Worm (Caenorhabditis elegans): ENCODE results near the gene srh-281.

srh-281 gene

DNA sequence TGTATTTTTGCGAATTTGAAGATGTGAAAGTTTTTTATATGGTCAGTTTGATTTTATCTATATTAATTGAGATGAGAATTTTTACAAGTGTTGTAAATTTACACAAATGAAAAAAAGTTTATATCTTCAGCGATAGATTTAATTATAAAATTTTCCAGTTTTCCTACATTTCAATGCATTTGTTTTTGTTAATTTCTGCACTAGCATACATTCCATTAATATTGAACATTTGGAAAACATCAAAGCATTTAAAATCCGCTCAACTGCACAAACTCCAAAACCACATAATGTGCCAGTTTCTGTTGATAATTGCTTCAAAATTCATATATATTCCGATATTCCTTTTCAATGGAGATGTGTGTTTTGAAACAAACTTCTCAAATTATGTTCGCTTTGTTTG is 7.7 kb upstream of the srh-281 start, which contains the start of gene srh-277:
TSS of gene srh-277 (plus strand) at position 301 of the 400 bp plus-strand sequence.
- TF ChIP-seq lin-13 (GFP tag; optimal IDR thresholded peaks at IDR 0.05) (no peak), lir-3 (tag; optimal IDR thresholded peaks at IDR 0.05; ENCODE audit: poor library complexity) (no peak), unc-130 (tag; optimal IDR thresholded peaks at IDR 0.05) (no peak), mdl-1 (tag; optimal IDR thresholded peaks at IDR 0.05) (no peak), rnt-1 (tag; optimal IDR thresholded peaks at IDR 0.05) (no peak), isw-1 (GFP tag; IDR thresholded peaks at IDR 0.05) (no peak), sptf-1 (tag; optimal IDR thresholded peaks at IDR 0.05) (no peak), zag-1 (tag; optimal IDR thresholded peaks at IDR 0.05) (no peak), mab-9 (GFP tag; IDR thresholded peaks at IDR 0.05) (no peak), pax-3 (tag; optimal IDR thresholded peaks at IDR 0.05) (no peak), Y116A8C.19 (tag; optimal IDR thresholded peaks at IDR 0.05; ENCODE audit: borderline replicate concordance) (no peak), mep-1 (tag; optimal IDR thresholded peaks at IDR 0.05) (no peak), dpl-1 (GFP tag; optimal IDR thresholded peaks at IDR 0.05) (no peak), sox-4 (tag; optimal IDR thresholded peaks at IDR 0.05) (no peak), nhr-76 (tag; optimal IDR thresholded peaks at IDR 0.05) (no peak), snpc-4 (tag; optimal IDR thresholded peaks at IDR 0.05) (no peak)

DNA sequence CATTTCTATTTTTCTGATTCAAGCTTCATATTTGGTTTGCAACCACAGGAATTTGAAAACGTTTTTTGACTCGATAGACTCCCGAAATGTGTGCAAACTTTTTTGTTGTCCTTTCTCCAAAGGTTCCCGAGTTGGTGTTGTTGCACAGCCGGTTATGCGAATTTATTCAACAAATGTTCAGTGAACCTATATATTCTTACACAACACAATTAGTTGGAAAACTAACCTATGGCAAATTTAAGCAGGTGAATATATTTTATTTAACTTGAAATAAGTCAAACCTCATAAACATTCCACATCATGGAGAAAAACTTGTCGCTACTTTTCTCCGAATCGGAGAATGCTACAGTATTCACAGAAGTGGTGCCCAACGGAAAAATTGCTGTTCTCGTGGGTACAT is 7.2 kb upstream of the srh-281 start, which contains the start of gene srz-14:
TSS of gene srz-14 (plus strand) at position 301 of the 400 bp plus-strand sequence.
- TF ChIP-seq nhr-237 (tag; optimal IDR thresholded peaks at IDR 0.05): no peak
- TF ChIP-seq unc-130 (tag; optimal IDR thresholded peaks at IDR 0.05): no peak
- no peak for TF ChIP-seq ceh-63 (GFP tag; optimal IDR thresholded peaks at IDR 0.05)
- TF ChIP-seq nhr-28 (tag; optimal IDR thresholded peaks at IDR 0.05): no peak
- TF ChIP-seq C34B4.2 (tag; optimal IDR thresholded peaks at IDR 0.05): no peak
- TF ChIP-seq C04F5.9 (tag; optimal IDR thresholded peaks at IDR 0.05): no peak
- no peak for TF ChIP-seq hlh-4 (tag; optimal IDR thresholded peaks at IDR 0.05)
- TF ChIP-seq nhr-85 (tag): no peak
- TF ChIP-seq Y116A8C.19 (tag; optimal IDR thresholded peaks at IDR 0.05; ENCODE audit: borderline replicate concordance): no peak
- TF ChIP-seq fkh-8 (tag; optimal IDR thresholded peaks at IDR 0.05): no peak
- no peak for TF ChIP-seq aha-1 (tag; optimal IDR thresholded peaks at IDR 0.05)
- no peak for TF ChIP-seq pag-3 (tag; optimal IDR thresholded peaks at IDR 0.05; ENCODE audit: borderline replicate concordance, insufficient read depth)

DNA sequence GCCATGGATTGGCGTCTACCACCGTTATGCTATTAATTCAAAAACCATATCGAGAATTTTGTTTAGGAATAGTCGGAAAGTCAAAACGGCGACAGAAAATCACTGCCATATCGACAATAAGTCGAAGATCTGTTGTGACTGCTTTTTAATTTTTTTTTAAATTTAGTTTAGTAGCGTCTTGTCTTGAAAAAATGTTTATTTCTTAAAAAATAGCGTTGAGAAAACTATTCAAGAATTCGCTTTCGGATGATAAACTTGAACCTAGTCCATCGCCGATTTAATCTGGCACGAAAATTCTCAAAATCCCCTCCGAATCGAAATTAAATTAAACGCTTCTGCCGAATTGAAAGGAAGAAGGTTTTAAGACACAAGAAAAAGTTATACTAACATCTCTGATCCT is 1.5 kb downstream of the srh-281 start, which contains the start of gene srh-279:
TSS of gene srh-279 (plus strand) at position 301 of the 400 bp plus-strand sequence.
- TF ChIP-seq elt-2 (tag; optimal IDR thresholded peaks at IDR 0.05): no peak
- TF ChIP-seq egl-27 (tag; optimal IDR thresholded peaks at IDR 0.05): no peak
- TF ChIP-seq nhr-19 (GFP tag; conservative IDR thresholded peaks at IDR 0.05): no peak

DNA sequence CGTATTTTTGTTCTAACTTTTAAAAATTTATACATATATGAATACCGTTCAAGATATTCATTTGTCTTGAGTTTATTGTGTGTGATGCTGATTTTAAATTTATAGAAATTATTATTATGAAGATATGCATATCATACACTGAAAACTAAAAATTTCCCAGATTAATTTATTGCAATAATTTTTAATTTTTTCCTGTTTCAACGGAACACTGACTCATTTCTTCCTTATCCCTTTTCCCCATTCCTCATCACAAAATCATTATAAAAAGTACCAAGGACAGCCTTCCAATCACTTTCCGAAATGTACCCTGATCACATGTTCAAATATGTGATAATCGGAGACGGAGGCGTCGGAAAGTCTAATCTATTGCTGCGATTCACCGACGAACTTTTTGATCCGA is 4.1 kb downstream of the srh-281 start, which contains the start of gene rabr-4:
TSS of gene rabr-4 (plus strand) at position 301 of the 400 bp plus-strand sequence.
- no peak for TF ChIP-seq nhr-11 (tag; optimal IDR thresholded peaks at IDR 0.05)
- TF ChIP-seq nhr-20 (tag; optimal IDR thresholded peaks at IDR 0.05): no peak
- peak in 1 of 6 experiments; percentile 20 for TF ChIP-seq elt-3 (tag; optimal IDR thresholded peaks at IDR 0.05)
- TF ChIP-seq blmp-1 (tag; optimal IDR thresholded peaks at IDR 0.05): peak; percentile 46
- TF ChIP-seq tbx-2 (tag; optimal IDR thresholded peaks at IDR 0.05): no peak

DNA sequence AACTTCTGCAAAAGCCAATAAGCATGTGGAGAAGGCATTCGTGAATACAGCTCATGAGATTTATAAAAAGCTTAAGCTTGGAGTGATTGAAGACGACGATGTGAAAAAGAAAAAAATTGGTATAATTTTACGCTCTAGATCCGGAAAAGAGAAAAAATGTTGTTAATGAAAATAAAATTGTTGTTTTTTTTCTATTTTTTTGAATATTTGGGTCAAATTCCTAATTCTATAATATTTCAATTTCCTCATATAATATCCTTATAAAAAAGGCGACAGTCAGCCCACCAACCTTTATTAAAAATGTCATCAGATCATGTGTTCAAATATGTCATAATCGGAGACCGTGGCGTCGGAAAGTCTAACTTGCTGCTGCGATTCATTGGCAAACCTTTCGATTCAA is 4.8 kb downstream of the srh-281 start, which contains the start of gene rabr-3:
TSS of gene rabr-3 (plus strand) at position 301 of the 400 bp plus-strand sequence.
- TF ChIP-seq hlh-17 (GFP tag; optimal IDR thresholded peaks at IDR 0.05; ENCODE audit: borderline replicate concordance) (no peak), nhr-20 (tag; optimal IDR thresholded peaks at IDR 0.05) (no peak), zag-1 (tag; optimal IDR thresholded peaks at IDR 0.05) (no peak), swsn-7 (tag; optimal IDR thresholded peaks at IDR 0.05) (no peak), unc-30 (tag; optimal IDR thresholded peaks at IDR 0.05) (no peak), mep-1 (tag; optimal IDR thresholded peaks at IDR 0.05) (no peak), ceh-90 (tag; optimal IDR thresholded peaks at IDR 0.05) (no peak), nhr-85 (tag) (no peak), unc-86 (tag; optimal IDR thresholded peaks at IDR 0.05) (no peak), hpl-2 (GFP tag; optimal IDR thresholded peaks at IDR 0.05) (no peak), unc-98 (GFP tag; IDR thresholded peaks at IDR 0.05) (no peak), sup-37 (GFP tag; optimal IDR thresholded peaks at IDR 0.05) (no peak), lsy-2 (tag; optimal IDR thresholded peaks at IDR 0.05) (no peak), ztf-11 (tag; optimal IDR thresholded peaks at IDR 0.05) (no peak), xbp-1 (tag; optimal IDR thresholded peaks at IDR 0.05) (no peak), fkh-8 (tag; optimal IDR thresholded peaks at IDR 0.05) (no peak), alr-1 (tag; optimal IDR thresholded peaks at IDR 0.05; ENCODE audit: borderline replicate concordance) (no peak), isw-1 (GFP tag; IDR thresholded peaks at IDR 0.05) (no peak)
